Worm (Caenorhabditis elegans) whole organism, dauer: ENCODE results near the gene hst-3.2.
"Not testable (repeated sequence)": the region's sequence is repeated elsewhere in the genome, so short reads cannot be mapped to it uniquely, and the experiment has no call there.

Experiments used
- unc-62 ChIP-seq: sonication (generic microtip); optimal IDR thresholded peaks from 2 replicates; lab custom pipeline; 2017; ENCODE audit warnings: missing biosample characterization, missing genetic modification reagents, missing genetic modification characterization

hst-3.2 gene

DNA sequence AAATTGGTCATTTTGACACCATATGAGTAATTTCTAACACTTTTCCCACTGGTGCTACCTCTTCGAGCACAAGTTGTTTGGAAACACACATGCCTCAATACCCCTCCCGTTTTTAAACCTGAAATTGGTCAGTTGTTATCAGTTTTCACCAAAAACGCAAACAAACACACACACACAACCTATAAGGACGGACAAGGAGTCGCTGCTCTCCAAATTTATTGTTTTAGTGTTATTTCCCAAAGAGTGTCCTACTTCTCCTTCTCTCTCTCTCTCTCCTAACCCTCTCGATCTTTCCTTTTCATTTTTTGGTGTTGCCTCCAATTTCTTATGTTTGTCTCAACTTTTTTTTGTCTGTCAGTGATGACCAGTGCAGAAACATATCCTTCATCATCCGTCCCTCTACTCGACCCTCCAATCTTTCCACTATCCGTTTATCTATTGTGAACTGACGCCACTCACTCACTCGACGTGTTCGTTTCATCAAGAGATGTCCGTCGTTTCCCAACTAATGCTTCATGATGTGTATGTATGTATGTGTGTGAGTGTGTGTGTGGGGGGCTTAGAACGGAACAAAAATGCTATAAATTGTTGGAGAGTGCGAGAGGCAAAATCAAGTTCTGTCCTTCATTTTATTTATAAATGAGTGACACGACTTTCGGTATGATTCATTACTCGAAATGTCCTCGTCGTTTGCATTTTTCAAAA is 19.9 kb downstream of the hst-3.2 start:
- TF ChIP-seq unc-62 (GFP tag; lab: Kevin White, UChicago), result no peak

DNA sequence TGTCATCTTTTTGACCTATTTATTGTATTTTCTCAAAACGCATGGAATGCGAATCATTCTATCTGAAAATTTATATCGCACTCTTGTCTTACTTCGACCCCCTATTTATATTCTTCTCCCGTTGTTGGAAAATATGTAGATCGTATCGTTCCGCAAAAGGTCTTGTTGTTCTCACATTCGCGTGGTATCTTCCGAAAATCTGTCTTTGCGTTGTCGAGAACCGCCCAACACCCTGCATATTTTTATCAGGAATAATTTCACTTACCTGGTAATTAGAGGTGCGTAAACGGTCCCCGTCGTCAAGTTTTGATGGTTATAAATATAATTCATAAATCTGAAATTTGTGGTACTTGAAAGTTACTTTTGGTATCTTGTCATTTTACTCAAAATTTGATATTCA is 20.9 kb downstream of the hst-3.2 start:
- no peak for TF ChIP-seq unc-62 (GFP tag; lab: Kevin White, UChicago)

DNA sequence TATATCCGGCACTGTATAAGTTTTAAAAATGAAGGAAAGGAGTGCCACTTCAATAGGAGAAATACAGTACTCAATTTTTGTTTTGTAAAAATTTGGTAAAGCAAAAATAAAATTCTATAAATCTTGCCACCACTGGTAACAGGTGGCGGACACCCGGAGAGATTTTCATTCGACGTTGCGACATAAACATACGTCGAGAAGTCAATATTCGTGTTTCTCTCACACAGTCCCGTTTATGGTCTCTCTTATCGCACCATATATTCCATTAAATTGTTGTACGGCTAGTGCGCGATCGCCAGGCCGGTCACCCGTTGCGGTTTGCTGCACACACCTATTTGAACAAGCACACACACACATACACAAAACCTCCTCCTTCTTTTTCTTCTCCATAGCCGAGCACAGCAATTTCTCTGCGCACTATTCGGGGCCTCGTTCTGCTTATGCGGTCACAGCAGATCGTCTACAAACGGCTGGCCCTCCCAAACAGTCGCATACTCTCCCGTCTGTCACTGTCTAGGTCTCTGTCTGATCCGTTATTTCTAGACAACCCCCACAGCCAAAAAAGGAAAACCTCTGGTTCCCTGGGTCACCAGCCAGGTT is 22.8 kb downstream of the hst-3.2 start:
- no peak for TF ChIP-seq unc-62 (GFP tag; lab: Kevin White, UChicago)

DNA sequence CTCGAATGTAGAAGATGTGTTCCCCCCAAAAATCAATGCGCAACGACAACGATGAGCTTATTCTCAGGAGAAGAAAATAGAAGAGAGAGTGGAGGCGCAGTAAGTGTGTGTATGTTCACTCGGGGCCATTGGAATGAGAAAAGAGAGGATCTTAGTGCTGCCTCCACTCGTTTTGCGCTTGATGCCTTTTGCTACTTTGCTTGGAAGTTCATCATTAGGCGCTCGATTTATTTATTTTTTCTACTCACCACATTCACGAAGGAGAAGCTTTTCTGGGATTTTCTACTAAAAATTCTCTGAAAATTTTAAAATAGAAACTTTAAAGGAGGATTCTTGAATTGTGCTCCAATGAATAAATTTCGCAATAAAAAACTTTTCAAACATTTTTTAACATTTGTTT is 25.5 kb downstream of the hst-3.2 start, which contains the start of gene F52B10.3:
Gene F52B10.3, minus strand, starts transcription at position 101 of the 400 bp plus-strand sequence.
- TF ChIP-seq unc-62 (GFP tag; lab: Kevin White, UChicago), result no peak

DNA sequence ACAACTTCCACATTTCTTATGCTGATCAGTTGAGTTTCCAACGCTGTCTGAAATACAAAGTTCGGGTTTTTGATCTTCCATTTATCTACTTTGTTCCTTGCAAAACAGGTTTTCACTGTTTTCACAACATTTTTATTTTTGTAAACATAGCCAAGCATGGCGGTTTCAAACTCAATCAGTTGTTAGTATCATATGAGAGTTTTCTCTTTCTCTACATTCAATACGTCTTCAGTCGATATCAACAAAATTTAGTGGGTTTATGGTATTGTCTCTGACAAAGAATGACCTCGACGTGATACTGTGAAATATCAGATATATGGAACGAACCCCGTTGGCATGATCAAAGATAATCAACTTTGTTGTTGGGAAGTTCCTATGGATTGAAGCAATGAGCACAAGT is 28.1 kb downstream of the hst-3.2 start:
- no peak for TF ChIP-seq unc-62 (GFP tag; lab: Kevin White, UChicago)

DNA sequence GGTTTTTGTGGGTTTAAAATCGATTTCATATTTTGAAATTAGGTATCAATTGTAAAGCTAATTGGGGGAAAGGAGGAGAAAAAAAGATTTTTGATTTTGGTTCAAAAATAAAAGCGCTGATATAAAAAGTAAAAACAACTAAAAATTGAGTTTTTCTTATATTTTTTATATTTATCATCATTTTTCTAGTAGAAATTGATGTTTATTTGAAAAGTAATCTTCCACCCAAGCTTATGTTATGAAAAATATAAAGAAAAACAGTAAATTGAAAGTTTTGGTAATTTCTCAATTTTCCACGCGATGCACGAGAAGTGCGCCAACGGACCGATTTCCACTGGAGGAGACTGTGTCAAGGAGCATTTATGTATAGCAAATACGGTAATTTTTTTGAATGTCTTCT is 29.5 kb downstream of the hst-3.2 start, which contains the start of gene B0410.1:
Gene B0410.1, plus strand, starts transcription at position 301 of the 400 bp plus-strand sequence.
- not testable (repeated sequence) for TF ChIP-seq unc-62 (GFP tag; lab: Kevin White, UChicago)

DNA sequence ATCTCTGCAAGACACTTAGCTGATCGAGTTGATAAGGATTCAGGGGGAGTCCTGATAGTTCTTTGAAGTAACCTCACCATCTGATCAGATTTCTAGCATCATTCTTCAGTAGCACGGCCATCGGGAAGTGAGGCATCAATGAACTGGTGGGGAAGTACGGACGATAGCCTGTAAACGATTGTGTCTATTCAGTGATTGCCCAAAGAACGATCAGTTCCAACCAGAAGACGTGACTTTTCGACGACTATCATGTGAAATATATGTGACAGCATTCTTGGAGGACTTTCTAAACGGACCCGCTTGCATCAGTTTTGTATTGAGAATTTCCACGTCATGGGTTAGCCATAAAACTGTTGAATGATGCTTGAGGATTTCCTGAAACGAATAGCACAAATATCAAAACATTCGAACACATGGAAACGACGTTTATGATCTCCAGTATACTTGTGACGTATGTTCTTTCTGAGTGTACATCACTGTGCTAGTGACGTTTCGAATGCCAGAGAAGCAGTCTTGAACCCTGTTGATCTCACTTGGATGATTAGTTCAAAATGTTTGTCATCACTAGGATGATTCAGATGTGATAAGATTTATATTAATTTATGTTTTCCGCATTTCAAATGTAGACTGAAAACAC is 30.6 kb downstream of the hst-3.2 start:
- no peak for TF ChIP-seq unc-62 (GFP tag; lab: Kevin White, UChicago)

DNA sequence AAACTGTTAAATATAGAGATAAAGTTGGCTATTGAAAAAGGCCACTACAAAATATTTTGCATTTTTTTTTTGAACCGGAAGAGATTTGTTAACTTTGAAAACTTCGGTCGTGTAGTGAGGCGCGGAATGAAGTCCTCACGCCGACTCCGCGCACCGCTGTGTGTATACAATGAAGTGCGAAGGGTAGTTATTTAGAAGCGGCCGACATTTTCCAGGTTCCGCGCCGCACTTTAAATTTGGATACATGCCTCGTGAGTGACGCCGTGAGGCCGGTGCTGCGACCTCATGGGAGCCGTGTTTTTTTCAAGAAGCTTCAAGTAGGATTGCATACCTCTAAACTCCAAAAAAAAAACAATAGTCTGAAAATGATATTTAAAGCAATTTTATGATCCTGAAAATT is 31.9 kb downstream of the hst-3.2 start:
- no peak for TF ChIP-seq unc-62 (GFP tag; lab: Kevin White, UChicago)

DNA sequence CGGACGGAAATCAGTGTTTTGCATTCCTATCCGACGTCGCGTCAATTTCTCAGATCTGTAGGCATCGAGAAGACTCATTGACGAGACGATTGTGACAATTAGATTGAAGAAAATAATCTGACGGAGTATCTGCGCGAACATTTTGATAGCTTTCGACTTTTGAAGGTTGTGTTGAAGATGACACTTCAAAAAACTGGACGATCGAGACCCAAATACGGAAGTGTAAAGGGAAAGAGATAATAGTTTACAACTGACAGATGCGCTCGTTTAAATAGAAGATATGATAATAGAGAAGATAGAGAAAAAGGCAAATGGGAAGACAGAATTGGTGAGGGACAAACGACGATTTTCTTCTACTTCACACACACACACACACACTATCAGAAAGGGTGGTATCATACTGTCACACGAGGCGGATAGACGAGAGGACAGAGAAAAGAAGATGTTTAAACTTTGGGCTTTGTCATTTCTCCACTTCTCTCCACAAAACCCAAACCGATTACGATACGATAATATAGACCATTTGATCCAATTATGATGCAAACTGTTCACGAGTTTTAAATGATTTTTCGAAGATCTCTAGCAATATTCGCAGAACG is 32.5 kb downstream of the hst-3.2 start, which contains the start of gene B0410.3:
Gene B0410.3, minus strand, starts transcription at position 351 of the 599 bp plus-strand sequence.
- no peak for TF ChIP-seq unc-62 (GFP tag; lab: Kevin White, UChicago)

DNA sequence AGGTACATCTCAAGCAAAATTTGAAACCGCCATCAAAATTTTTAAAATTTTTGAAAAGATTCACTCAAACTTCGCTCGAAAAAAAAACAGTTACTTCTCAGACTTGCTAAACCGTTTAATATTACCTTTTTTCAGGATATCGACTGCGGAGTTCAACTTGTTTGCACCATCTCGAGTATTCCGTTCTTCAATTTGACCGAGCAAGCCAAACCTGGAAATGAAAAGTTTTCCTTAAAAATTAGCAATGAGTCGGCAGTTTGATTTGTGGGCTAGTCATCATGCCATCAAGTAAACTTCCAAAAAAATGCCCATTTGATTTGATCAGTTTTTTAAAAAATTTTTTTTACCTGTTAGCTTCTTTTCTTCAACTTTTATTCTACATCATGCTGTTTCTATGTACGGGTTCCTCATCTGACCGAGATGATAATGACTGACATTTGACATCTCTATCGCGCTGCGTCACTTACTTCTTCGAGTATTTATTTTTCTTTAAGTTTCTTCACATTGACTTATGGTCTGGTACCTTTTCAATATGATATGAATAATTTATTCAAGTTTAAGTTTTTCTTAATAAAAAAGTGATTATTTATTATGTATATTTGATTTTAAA is 33.6 kb downstream of the hst-3.2 start:
- no peak for TF ChIP-seq unc-62 (GFP tag; lab: Kevin White, UChicago)

DNA sequence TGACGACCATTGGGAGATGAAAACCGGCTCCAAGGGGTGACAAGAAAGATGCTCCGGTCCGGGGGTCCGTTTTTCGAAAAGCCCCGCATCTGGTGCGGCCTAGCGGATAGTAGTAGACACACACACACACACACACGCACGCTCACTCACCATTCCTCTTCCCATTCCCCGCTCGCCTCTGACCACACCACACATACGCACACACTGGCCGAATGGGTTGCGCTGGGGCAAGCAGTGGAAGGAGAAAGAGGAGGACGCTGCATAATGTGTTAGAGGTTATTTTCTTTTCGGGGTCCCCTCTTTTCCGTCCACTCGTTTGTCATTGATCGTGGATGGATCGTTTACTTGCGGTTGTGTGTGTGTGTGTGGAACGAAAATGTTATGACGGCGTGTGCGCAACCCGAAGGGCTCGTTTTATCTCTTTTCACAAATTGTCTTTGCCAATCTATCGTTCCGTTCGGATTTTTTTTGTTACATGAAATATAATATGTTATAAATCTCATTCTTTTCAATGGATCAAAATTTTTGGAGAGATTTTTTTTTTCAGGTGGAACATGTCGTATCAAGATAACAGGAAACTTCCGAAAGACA is 38.4 kb downstream of the hst-3.2 start, which contains the start of gene vang-1:
Gene vang-1, plus strand, starts transcription at position 541 of the 591 bp plus-strand sequence.
- TF ChIP-seq unc-62 (GFP tag; lab: Kevin White, UChicago), result no peak

DNA sequence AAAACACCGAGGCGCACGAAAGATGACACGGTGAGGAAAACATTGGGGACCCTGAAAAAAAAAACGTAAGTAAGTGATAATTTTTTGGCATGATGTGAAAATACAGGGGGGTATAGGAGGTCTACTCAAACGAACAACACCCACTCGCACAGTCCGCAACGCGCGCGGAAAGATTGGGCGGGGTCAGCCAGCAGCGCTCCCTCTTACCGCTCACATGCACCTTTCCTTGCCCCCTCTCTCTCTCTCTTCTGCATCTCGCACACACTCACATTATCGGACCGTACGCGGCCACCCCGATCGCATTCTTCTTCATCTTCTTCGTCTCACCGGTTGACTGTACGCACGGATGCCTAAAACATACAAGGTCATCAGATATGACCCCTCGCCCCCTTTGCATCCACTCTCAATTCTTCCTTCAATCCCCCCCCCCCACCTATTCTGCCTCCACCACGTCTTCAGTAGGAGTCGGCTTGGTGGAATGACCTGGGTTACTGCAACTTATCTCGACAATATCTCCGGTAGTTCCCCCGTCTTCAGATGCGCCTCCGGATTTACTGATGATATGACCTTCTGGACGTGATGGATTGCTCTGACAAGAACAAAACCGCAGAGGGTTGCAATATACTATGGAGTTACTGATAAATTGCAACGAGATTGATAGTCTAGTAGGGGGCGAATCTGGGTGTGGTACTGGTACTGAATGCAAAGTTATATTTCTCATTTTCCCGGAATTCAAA is 44.1 kb downstream of the hst-3.2 start, which contains the start of gene F53B3.5:
Gene F53B3.5, minus strand, starts transcription at position 51 of the 737 bp plus-strand sequence.
- no peak for TF ChIP-seq unc-62 (GFP tag; lab: Kevin White, UChicago)

DNA sequence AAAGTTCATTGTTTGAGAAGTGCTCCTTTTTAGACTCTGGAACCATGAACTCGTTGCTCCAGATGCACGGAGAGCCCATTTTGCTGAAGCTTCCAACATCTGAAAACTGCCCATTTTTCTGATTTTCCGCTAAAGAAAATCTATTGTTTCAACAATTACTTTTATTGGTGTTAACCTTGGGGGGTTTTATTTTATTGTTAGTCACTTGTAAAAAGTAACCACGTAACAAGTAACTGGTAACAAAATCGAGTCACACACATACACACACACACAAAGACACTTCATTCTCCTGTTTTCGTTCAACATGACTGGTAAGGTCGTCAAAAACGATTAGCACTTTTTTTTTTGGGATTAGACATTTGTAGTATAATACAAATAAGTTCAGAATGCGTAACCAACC is 46.4 kb downstream of the hst-3.2 start:
- no peak for TF ChIP-seq unc-62 (GFP tag; lab: Kevin White, UChicago)

DNA sequence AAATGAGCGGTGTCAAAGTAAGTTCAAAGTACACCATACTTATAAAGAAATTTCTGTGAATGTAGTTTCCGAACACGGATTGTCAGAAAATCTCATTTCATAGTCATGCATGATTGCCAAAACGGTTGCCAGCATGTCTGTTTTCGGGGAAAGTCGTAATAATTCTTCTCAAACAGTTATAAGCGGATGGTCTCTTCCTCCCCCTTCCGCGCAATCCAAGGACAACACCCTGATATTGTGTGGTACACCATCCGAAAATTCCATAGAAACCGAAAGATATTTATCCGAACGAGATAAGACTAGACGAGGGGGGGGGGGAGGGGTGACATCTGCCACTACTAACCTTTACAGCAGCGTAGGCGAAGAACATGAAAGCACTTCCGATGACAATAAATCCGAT is 49.2 kb downstream of the hst-3.2 start:
- TF ChIP-seq unc-62 (GFP tag; lab: Kevin White, UChicago), result no peak
